Worm (Caenorhabditis elegans): Measurements from ENCODE around the gene C44B12.9.

ce11 chrIV:1123357-1123756 lies 18.9 kb upstream of the C44B12.9 start:
- TF ChIP-seq unc-39 (tag; optimal IDR thresholded peaks at IDR 0.05) (no peak), ceh-83 (GFP tag; optimal IDR thresholded peaks at IDR 0.05) (no peak), lsy-2 (tag; optimal IDR thresholded peaks at IDR 0.05) (no peak), sptf-1 (tag; optimal IDR thresholded peaks at IDR 0.05) (no peak), nhr-2 (tag; optimal IDR thresholded peaks at IDR 0.05) (no peak), nhr-12 (tag; optimal IDR thresholded peaks at IDR 0.05) (no peak), snpc-4 (tag; optimal IDR thresholded peaks at IDR 0.05) (no peak), elt-1 (tag; optimal IDR thresholded peaks at IDR 0.05; ENCODE audit: borderline replicate concordance, insufficient read depth) (no peak), ceh-39 (tag; optimal IDR thresholded peaks at IDR 0.05) (no peak)
